Fruit fly (Drosophila melanogaster) Kc167 (cell line): ENCODE measurements around the gene Hez.

ENCODE experiments used
- Myc ChIP-seq: fragments of >200 bp; optimal IDR thresholded peaks from 2 replicates; lab custom pipeline; 2017; ENCODE audit warnings: missing external identifiers
- Sin3A ChIP-seq: fragments of >200 bp; optimal IDR thresholded peaks from 2 replicates; lab custom pipeline; 2018; ENCODE audit warnings: missing external identifiers
- h ChIP-seq: fragments of >200 bp; optimal IDR thresholded peaks from 3 replicates; lab custom pipeline; 2018; ENCODE audit warnings: missing external identifiers
- insv ChIP-seq: fragments of >200 bp; optimal IDR thresholded peaks from 3 replicates; lab custom pipeline; 2018; ENCODE audit warnings: missing external identifiers
- psq ChIP-seq: fragments of >200 bp; optimal IDR thresholded peaks from 2 replicates; lab custom pipeline; 2017; ENCODE audit warnings: missing external identifiers
- ttk ChIP-seq: sonication (Bioruptor generic); optimal IDR thresholded peaks from 2 replicates; lab custom pipeline; 2017; ENCODE audit warnings: missing external identifiers

Gene Hez

DNA sequence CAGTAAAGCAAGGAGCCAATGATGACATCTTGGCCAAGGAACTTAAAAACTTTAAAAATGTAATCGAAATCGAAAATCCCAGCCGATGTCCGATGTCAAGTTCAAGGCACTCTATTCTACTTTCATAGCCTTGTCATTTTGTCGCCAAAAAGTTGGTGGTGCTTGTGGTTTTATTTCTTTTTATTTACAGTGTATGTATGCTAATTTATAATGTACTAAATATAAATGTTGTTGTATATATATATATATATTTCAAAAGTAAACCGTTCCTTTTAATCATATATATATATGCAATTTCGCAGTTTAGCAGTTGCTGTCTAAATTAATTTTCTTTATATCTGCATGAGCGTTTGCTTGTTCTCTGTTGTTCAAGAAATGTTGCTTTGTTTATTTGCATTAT is at the start of gene Hez, which contains the start of gene CG6709:
Gene Hez (minus strand): TSS at position 101 of the 400 bp plus-strand sequence.
Gene CG6709 (minus strand): TSS at position 101 of the 400 bp plus-strand sequence.
- no peak for TF ChIP-seq psq
- no peak for TF ChIP-seq Myc
- TF ChIP-seq insv = no peak
- no peak for TF ChIP-seq Sin3A (lab: Kevin White, UChicago)
- no peak for TF ChIP-seq h (lab: Kevin White, UChicago)
- no peak for TF ChIP-seq ttk (lab: Kevin White, UChicago)

DNA sequence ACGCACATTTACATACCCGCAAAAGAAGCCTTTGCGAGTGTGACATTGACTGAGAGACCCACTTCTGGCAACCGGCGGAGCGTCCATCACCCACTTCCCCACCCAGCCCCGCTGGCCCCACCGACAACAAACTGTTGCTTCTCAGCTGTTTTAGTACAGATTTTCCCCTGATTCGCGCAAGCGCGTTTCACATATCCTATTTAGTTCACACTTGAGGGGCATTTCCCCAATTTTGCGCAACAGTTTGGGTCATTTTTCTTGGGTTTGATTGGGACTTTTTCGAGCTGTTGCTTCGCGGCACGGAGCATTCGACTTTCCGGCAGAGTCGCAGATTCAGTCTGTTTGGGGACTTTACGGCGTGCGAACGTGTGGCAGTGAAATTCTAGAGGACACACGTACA is 32.6 kb upstream of the Hez start:
- no peak for TF ChIP-seq Sin3A (lab: Kevin White, UChicago)
- no peak for TF ChIP-seq h (lab: Kevin White, UChicago)

DNA sequence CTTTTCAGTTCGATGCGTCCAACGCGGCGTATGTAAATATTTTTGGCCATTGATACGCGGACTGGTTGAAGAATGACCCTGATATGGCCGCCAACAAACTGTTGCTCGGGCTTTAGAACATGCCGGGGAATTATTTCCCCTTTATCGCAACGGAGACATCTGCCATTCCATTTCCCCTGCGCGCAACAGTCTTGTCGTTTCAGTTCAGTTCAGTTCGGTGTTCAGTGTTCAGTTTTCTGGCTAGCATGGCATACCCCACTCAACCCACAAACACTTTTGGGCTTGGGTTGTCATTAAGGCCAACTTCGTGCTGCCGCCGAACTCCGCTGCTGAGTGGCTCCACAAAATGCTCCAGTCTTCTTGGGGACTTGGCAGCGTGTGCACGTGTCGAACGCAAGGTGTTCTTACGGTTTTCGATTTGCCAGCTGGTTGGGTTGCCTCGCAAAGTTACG is 13.2 kb upstream of the Hez start, which contains the start of gene bma:
Gene bma (plus strand): TSS at position 402 of the 452 bp plus-strand sequence.
- no peak for TF ChIP-seq Myc
- TF ChIP-seq h (lab: Kevin White, UChicago) = no peak
- TF ChIP-seq Sin3A (lab: Kevin White, UChicago) = no peak
- TF ChIP-seq psq = no peak
- TF ChIP-seq insv = no peak

DNA sequence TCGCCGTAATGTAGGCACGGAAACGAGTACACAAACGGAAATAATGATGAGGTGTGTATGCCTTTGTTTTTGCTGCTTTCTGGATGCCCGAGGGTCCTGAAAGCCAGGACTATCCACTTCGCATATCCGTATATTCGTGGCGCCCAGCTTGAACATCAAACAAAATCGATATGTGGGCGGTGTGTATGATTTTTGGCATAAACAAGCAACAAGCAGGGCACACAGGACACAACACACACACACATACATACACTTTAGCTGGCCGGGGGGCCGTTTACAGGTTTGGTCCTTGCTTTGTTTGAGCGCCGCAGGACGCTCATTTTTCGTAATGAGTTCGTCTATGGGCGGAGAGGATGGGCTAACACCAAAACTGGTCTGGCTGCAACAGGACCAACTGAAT is 10.4 kb upstream of the Hez start:
- TF ChIP-seq insv = no peak
- no peak for TF ChIP-seq Myc
- TF ChIP-seq h (lab: Kevin White, UChicago) = no peak
- no peak for TF ChIP-seq psq
- TF ChIP-seq ttk (lab: Kevin White, UChicago) = no peak
- TF ChIP-seq Sin3A (lab: Kevin White, UChicago) = no peak

DNA sequence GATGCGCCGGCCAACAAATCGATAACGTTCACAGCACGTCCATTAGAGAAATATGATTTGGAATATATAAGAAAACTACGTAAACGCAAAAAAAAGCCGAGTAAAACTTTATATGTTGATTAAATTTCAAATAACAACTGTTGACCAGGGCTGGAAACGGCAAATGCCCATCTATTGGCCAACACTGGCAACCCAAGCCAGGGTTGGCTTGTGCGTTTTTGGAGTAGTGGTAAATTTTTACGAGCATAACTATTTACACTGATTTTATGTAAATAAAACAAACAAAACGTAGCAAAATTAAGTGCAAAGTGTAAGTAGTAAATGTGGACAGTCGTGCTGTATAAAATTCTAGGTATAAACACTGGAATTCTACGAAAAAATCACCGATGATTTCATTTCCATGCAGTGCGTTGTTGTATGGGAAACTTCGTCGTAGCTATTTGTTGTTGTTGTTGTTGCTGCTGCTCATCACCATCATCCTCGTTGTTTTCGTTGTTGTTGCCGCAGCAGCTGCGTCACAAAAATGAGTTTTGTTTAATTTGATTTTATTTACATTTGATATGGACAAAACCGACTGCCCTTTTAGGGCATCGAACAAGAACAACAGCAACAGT is 4.6 kb upstream of the Hez start, which contains the start of gene nudE:
Gene nudE (plus strand): TSS at position 196 of the 614 bp plus-strand sequence.
- TF ChIP-seq h (lab: Kevin White, UChicago) (no peak), insv (no peak), Sin3A (lab: Kevin White, UChicago) (no peak)

DNA sequence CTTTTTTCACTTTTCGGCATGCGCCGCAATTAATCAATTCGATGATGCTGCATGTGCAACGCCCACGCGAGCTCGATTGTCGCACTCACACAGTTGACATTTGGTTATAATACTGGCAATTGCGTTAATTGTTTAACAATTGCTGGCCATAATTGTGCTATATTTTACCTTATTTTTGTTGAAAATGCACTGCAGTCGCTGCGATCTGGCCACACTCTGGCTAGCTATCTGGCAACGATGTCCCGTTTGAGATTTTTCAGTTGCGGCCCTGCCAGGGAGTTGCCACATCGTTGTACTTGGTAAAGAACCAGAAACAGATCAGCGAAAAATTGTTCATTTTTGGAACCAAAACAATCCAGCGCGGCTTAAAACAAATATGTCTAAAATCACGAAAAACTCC is 3.8 kb upstream of the Hez start, which contains the start of the genes CG6707 and CG46387:
Gene CG6707 (minus strand): TSS at position 221 of the 400 bp plus-strand sequence.
Gene CG46387 (plus strand): TSS at position 272 of the 400 bp plus-strand sequence.
- TF ChIP-seq insv (no peak), Sin3A (lab: Kevin White, UChicago) (no peak), Myc (no peak), ttk (lab: Kevin White, UChicago) (no peak), psq (no peak), h (lab: Kevin White, UChicago) (no peak)

DNA sequence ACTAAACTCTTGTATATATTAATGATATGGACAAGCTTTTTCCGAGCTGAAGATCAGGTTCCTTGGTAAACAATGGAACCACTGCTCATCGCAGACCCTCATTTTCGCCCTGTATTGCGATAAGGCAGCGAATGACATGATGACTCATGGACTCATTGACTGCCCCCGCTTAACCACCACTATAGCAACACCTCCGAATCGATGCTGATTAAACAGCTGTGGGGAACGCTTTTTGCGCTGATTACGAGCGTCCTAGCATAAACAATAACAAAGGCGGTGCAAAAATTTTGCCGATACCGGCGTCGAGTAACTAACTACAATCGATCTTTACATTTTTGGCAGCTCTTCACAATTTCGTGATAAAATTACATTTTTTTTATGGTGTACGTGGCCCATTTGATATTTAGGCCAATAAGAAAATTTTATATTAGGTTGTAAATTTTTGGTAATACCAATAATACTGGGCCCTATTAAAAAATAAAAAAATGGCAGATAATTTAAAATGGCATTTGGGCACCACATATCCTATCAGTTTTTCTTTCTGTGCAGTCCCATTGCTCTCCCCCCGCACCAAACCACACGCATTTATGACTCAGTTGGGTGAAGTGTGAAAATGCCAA is 2.7 kb upstream of the Hez start:
- TF ChIP-seq h (lab: Kevin White, UChicago) = no peak
- no peak for TF ChIP-seq ttk (lab: Kevin White, UChicago)
- no peak for TF ChIP-seq Sin3A (lab: Kevin White, UChicago)
- TF ChIP-seq Myc = no peak
- no peak for TF ChIP-seq insv
- no peak for TF ChIP-seq psq

DNA sequence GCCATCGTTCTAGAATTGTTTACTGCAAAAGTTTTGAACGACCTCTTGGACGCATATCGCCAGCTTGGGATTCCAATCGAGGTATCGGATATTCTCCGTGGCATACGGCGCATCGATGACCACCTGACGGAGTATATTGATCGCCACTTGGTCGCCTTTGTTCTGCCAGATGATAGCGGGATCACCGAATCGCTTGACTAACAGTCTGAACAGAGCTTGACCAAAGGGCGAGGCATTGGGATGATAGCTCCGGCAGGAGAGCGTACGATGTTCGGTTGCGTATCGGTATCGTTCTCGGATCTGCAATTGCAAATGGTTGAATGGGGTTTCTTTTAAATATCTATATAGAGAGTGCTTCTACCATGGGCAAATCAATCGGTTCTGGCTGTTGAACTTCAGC is 560 bp downstream of the Hez start:
- TF ChIP-seq Myc = no peak
- no peak for TF ChIP-seq Sin3A (lab: Kevin White, UChicago)
- TF ChIP-seq psq = no peak
- TF ChIP-seq h (lab: Kevin White, UChicago) = no peak
- no peak for TF ChIP-seq insv
- no peak for TF ChIP-seq ttk (lab: Kevin White, UChicago)

DNA sequence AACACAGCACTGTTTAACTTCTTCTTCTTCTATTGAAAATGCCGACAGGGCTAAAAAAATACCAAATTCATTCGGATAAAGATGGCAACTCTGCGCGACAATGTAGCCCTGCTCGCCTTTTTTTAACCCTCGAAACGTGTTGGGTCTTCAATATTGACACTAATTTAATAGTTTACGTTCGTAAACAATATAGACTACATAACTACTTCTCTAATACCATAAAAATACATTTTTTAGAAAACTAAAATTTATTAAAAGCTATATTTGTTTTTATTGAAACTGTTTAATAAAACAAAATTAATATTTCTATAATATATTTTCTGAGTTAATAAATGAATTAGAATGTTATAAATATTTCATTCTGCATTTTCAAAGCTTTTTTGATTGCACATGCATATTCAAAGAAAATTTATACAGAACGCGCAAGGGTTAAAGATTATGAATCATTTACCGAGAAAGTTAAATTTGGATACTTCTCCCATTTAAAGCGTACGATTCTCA is 5.9 kb downstream of the Hez start, which contains the start of the genes Taf2 and CalpB:
Gene Taf2 (minus strand): TSS at position 54 of the 501 bp plus-strand sequence.
Gene CalpB (plus strand): TSS at position 133 of the 501 bp plus-strand sequence.
- TF ChIP-seq Myc (no peak), insv (no peak), Sin3A (lab: Kevin White, UChicago) (no peak), h (lab: Kevin White, UChicago) (no peak), ttk (lab: Kevin White, UChicago) (no peak), psq (no peak)

DNA sequence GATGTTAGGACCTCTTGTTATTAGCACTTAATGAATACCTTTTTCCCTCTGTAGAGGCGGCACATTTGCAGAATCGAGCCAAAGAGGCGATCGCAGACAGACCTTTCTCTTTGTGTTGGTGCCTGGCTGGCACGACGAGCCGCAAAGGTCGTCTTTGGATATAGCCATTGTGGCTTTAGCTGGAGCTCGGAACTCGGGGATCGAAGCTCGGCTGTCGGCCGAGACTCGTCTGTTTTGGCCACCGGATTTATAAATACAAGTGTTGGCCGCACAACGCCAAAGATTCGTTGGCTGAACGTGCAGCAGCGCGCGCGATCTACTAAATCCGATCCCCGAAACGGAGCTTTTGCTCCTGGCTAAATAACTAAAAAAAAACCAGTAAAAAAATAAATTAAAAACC is 15.9 kb downstream of the Hez start, which contains the start of gene CG34382:
Gene CG34382 (plus strand): TSS at position 301 of the 400 bp plus-strand sequence.
- TF ChIP-seq insv = no peak
- no peak for TF ChIP-seq ttk (lab: Kevin White, UChicago)
- no peak for TF ChIP-seq Sin3A (lab: Kevin White, UChicago)
- no peak for TF ChIP-seq psq
- TF ChIP-seq Myc = no peak
- TF ChIP-seq h (lab: Kevin White, UChicago) = no peak

DNA sequence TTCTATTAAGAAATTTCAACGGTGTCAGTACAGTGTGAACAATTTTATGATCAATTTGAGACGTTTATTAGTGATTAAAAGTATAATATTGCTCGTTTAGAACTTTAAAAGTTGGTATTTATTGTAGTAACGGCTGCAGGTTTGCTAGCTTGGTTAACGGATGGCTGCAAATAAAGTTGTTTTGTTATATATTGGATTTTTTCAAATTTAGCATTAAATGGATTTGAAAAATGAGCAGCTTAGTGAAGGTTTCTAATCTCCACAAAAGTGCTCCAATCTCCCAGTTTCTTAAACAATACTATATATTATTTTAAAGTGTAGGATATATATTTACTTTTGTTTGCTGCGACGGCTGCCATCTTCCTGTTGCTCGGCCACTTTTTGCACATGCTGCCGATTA is 22.5 kb downstream of the Hez start:
- TF ChIP-seq Myc = no peak
- TF ChIP-seq insv = no peak
- TF ChIP-seq ttk (lab: Kevin White, UChicago) = no peak
- TF ChIP-seq h (lab: Kevin White, UChicago) = no peak
- no peak for TF ChIP-seq Sin3A (lab: Kevin White, UChicago)
- TF ChIP-seq psq = no peak

DNA sequence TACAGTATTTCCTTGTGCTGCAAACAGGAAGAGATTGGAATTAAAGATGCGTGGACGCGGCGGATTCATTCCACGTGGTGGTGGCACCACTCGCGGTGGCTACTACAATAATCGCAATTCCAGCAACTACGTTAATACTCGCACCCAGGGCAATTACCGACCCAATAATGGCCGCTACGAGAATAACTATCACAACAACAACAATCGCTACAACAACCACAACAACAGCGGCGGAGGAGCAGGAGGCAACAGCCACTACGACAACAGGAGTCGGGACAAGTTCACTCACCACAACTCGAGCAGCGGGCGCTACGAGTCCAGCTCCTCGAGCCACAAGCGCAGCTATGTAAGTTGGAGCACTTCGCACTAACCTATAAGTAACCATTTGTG is 29.5 kb downstream of the Hez start:
- TF ChIP-seq ttk (lab: Kevin White, UChicago) (no peak), Sin3A (lab: Kevin White, UChicago) (no peak), h (lab: Kevin White, UChicago) (no peak), psq (no peak), Myc (no peak), insv (no peak)
